Worm (Caenorhabditis elegans) whole organism, L3 larva: Measurements from ENCODE around the gene C14A4.6.

ENCODE experiments used
- R02D3.7 ChIP-seq: fragments of 150-350 bp; optimal IDR thresholded peaks from 2 replicates; lab custom pipeline; 2014; ENCODE audit warnings: missing biosample characterization, missing genetic modification characterization
- ama-1 ChIP-seq: fragments of 150-350 bp; optimal IDR thresholded peaks from 2 replicates; lab custom pipeline; 2018
- ceh-16 ChIP-seq: sonication (generic microtip); optimal IDR thresholded peaks from 2 replicates; lab custom pipeline; 2017; ENCODE audit warnings: missing biosample characterization, missing genetic modification characterization
- ceh-28 ChIP-seq: fragments of 150-350 bp; optimal IDR thresholded peaks from 2 replicates; lab custom pipeline; 2014; ENCODE audit warnings: missing biosample characterization, missing genetic modification reagents, missing genetic modification characterization
- daf-12 ChIP-seq: fragments of 150-350 bp; optimal IDR thresholded peaks from 2 replicates; lab custom pipeline; 2014; ENCODE audit warnings: missing biosample characterization, missing genetic modification reagents, missing genetic modification characterization
- egl-27 ChIP-seq: sonication (generic microtip); optimal IDR thresholded peaks from 4 replicates; lab custom pipeline; 2017; ENCODE audit warnings: missing biosample characterization, missing genetic modification reagents, missing genetic modification characterization
- elt-1 ChIP-seq: fragments of 150-350 bp; optimal IDR thresholded peaks from 2 replicates; lab custom pipeline; 2014; ENCODE audit warnings: missing biosample characterization, missing genetic modification characterization
- elt-2 ChIP-seq: sonication (generic microtip); optimal IDR thresholded peaks from 2 replicates; lab custom pipeline; 2016; ENCODE audit warnings: missing genetic modification reagents, mild to moderate bottlenecking, missing genetic modification characterization, missing compliant biosample characterization
- elt-3 ChIP-seq, 3 experiments: fragments of 150-350 bp in 1 of 3; sonication (generic microtip) in 2 of 3; optimal IDR thresholded peaks; 2 replicates in 2 of 3; 4 replicates in 1 of 3; lab custom pipeline; 2014 to 2017; ENCODE audit warnings: missing biosample characterization in 3 of 3, missing genetic modification characterization in 3 of 3
- eor-1 ChIP-seq, 2 experiments: fragments of 150-350 bp; optimal IDR thresholded peaks; 2 replicates each; lab custom pipeline; 2014 to 2018; ENCODE audit warnings: missing biosample characterization in 2 of 2, missing genetic modification characterization in 2 of 2
- fkh-10 ChIP-seq: sonication (generic microtip); optimal IDR thresholded peaks from 2 replicates; lab custom pipeline; 2017; ENCODE audit warnings: missing biosample characterization, missing genetic modification reagents, missing genetic modification characterization
- fkh-2 ChIP-seq: fragments of 150-350 bp; optimal IDR thresholded peaks from 2 replicates; lab custom pipeline; 2014; ENCODE audit warnings: missing biosample characterization, missing genetic modification reagents, missing genetic modification characterization
- fos-1 ChIP-seq: fragments of 150-350 bp; optimal IDR thresholded peaks from 2 replicates; lab custom pipeline; 2014; ENCODE audit warnings: missing biosample characterization, missing genetic modification characterization
- hmg-11 ChIP-seq: sonication (generic microtip); optimal IDR thresholded peaks from 2 replicates; lab custom pipeline; 2016; ENCODE audit warnings: missing genetic modification characterization, missing compliant biosample characterization
- jun-1 ChIP-seq: fragments of 150-350 bp; optimal IDR thresholded peaks from 2 replicates; lab custom pipeline; 2014; ENCODE audit warnings: missing biosample characterization, missing genetic modification reagents, missing genetic modification characterization
- lin-15B ChIP-seq: fragments of 150-350 bp; optimal IDR thresholded peaks from 2 replicates; lab custom pipeline; 2014; ENCODE audit warnings: missing biosample characterization, missing genetic modification characterization
- lsy-12 ChIP-seq: sonication (generic microtip); optimal IDR thresholded peaks from 2 replicates; lab custom pipeline; 2016; ENCODE audit warnings: mild to moderate bottlenecking, missing genetic modification characterization, missing compliant biosample characterization
- mml-1 ChIP-seq: fragments of 150-350 bp; sonication (generic microtip); optimal IDR thresholded peaks from 3 replicates; lab custom pipeline; 2014; ENCODE audit warnings: missing biosample characterization, missing genetic modification characterization
- nfya-1 ChIP-seq: sonication (generic microtip); optimal IDR thresholded peaks from 2 replicates; lab custom pipeline; 2017; ENCODE audit warnings: missing genetic modification characterization, mild to moderate bottlenecking, missing compliant biosample characterization, antibody characterized with exemption, moderate library complexity; ENCODE audit not compliant: insufficient read depth
- nhr-11 ChIP-seq: fragments of 150-350 bp; optimal IDR thresholded peaks from 2 replicates; lab custom pipeline; 2014; ENCODE audit warnings: missing biosample characterization, missing genetic modification characterization
- nhr-12 ChIP-seq: fragments of 150-350 bp; optimal IDR thresholded peaks from 2 replicates; lab custom pipeline; 2014; ENCODE audit warnings: missing biosample characterization, missing genetic modification characterization
- nhr-23 ChIP-seq: fragments of 150-350 bp; optimal IDR thresholded peaks from 2 replicates; lab custom pipeline; 2014; ENCODE audit warnings: missing biosample characterization, missing genetic modification reagents, missing genetic modification characterization
- nhr-237 ChIP-seq: fragments of 150-350 bp; optimal IDR thresholded peaks from 2 replicates; lab custom pipeline; 2014; ENCODE audit warnings: missing biosample characterization, missing genetic modification characterization
- nhr-25 ChIP-seq: sonication (generic microtip); optimal IDR thresholded peaks from 2 replicates; lab custom pipeline; 2017; ENCODE audit warnings: missing biosample characterization, missing genetic modification characterization
- nhr-43 ChIP-seq: sonication (generic microtip); optimal IDR thresholded peaks from 2 replicates; lab custom pipeline; 2016; ENCODE audit warnings: mild to moderate bottlenecking, missing genetic modification characterization, missing compliant biosample characterization; ENCODE audit not compliant: poor library complexity, severe bottlenecking
- nhr-67 ChIP-seq: fragments of 150-350 bp; optimal IDR thresholded peaks from 2 replicates; lab custom pipeline; 2014; ENCODE audit warnings: missing biosample characterization, missing genetic modification characterization
- pha-4 ChIP-seq: fragments of 150-350 bp; optimal IDR thresholded peaks from 2 replicates; lab custom pipeline; 2014; ENCODE audit warnings: missing biosample characterization, missing genetic modification reagents, missing genetic modification characterization
- pqm-1 ChIP-seq: fragments of 150-350 bp; optimal IDR thresholded peaks from 2 replicates; lab custom pipeline; 2017; ENCODE audit warnings: missing biosample characterization, missing genetic modification characterization, inconsistent platforms
- skn-1 ChIP-seq: fragments of 150-350 bp; optimal IDR thresholded peaks from 2 replicates; lab custom pipeline; 2014; ENCODE audit warnings: missing biosample characterization, missing genetic modification characterization
- unc-39 ChIP-seq: sonication (generic microtip); optimal IDR thresholded peaks from 4 replicates; lab custom pipeline; 2017; ENCODE audit warnings: missing biosample characterization, missing genetic modification characterization
- unc-62 ChIP-seq: fragments of 150-350 bp; sonication (generic microtip); optimal IDR thresholded peaks from 4 replicates; lab custom pipeline; 2014; ENCODE audit warnings: missing biosample characterization, missing genetic modification reagents, missing genetic modification characterization
- ztf-11 ChIP-seq: fragments of 150-350 bp; optimal IDR thresholded peaks from 2 replicates; lab custom pipeline; 2014; ENCODE audit warnings: missing biosample characterization, missing genetic modification characterization
- ztf-4 ChIP-seq: fragments of 150-350 bp; optimal IDR thresholded peaks from 2 replicates; lab custom pipeline; 2014; ENCODE audit warnings: missing biosample characterization, missing genetic modification characterization

C14A4.6 gene

ce11 chrII:10627086-10627485 is 32.5 kb upstream of the C14A4.6 start:
- no peak for TF ChIP-seq egl-27 (tag; lab: Kevin White, UChicago)
- peak; percentile 38 for TF ChIP-seq pqm-1 (tag; lab: Kevin White, UChicago)
- TF ChIP-seq elt-2 (tag; lab: Kevin White, UChicago) = peak; percentile 84
- no peak for TF ChIP-seq nhr-25 (tag; lab: Kevin White, UChicago)
- TF ChIP-seq jun-1 (tag; lab: Kevin White, UChicago) = peak; percentile 38
- TF ChIP-seq nhr-43 (tag; lab: Kevin White, UChicago) = no peak
- TF ChIP-seq, all 47 proteins: peak for 3

- TF ChIP-seq nhr-12 (tag; lab: Kevin White, UChicago) = no peak
- TF ChIP-seq mml-1 (tag; lab: Kevin White, UChicago) = no peak
- no peak for TF ChIP-seq eor-1 (tag; optimal IDR thresholded peaks at IDR 0.05; lab: Kevin White, UChicago)
- no peak for TF ChIP-seq jun-1 (tag; lab: Kevin White, UChicago)
- TF ChIP-seq skn-1 (tag; lab: Kevin White, UChicago) = no peak
- TF ChIP-seq lsy-12 = no peak
- TF ChIP-seq, all 47 proteins: peak for 0
Measured at ce11 chrII:10621965-10622364, 27.4 kb upstream of the C14A4.6 start, which contains the start of gene cutl-9. TSS of gene cutl-9 (plus strand) at chrII:10622265.

- no peak for TF ChIP-seq R02D3.7
Measured at ce11 chrII:10618157-10618556, 23.6 kb upstream of the C14A4.6 start, which contains the start of gene C14A4.13. TSS of gene C14A4.13 (plus strand) at chrII:10618457.

ce11 chrII:10612743-10613142 is 18.2 kb upstream of the C14A4.6 start, which contains the start of gene C14A4.12:
TSS of gene C14A4.12 (plus strand) at chrII:10613043.
- TF ChIP-seq ceh-28 (no peak), elt-3 (tag; optimal IDR thresholded peaks at IDR 0.05; lab: Kevin White, UChicago) (no peak), pha-4 (tag; lab: Kevin White, UChicago) (peak; percentile 90)

DNA sequence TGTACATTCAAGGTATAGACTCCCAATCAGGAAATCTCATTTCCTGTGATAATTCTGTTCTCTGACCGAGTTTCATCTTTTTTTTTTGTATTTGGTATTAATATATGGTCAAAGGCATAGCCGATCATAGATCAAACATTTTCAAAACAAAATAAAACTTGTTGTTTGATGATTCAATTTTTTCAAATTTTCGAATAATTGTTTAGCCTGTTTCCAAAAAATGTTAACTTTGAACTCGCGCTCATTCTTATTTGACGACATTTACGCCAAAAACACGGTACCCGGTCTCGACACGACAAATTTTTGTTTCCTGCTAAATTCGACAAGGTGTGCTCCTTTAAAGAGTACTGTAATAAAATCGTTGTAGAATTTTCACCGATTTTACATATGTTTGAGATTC is 14.2 kb upstream of the C14A4.6 start:
- no peak for TF ChIP-seq unc-62 (GFP tag; lab: Kevin White, UChicago)
- no peak for TF ChIP-seq ztf-11
- TF ChIP-seq ama-1 (lab: Kevin White, UChicago) = no peak
- no peak for TF ChIP-seq nhr-67 (tag; lab: Kevin White, UChicago)
- TF ChIP-seq ztf-4 (tag; lab: Kevin White, UChicago) = no peak
- TF ChIP-seq hmg-11 (tag; lab: Kevin White, UChicago) = no peak
- TF ChIP-seq lsy-12 = no peak
- no peak for TF ChIP-seq nhr-25 (tag; lab: Kevin White, UChicago)

DNA sequence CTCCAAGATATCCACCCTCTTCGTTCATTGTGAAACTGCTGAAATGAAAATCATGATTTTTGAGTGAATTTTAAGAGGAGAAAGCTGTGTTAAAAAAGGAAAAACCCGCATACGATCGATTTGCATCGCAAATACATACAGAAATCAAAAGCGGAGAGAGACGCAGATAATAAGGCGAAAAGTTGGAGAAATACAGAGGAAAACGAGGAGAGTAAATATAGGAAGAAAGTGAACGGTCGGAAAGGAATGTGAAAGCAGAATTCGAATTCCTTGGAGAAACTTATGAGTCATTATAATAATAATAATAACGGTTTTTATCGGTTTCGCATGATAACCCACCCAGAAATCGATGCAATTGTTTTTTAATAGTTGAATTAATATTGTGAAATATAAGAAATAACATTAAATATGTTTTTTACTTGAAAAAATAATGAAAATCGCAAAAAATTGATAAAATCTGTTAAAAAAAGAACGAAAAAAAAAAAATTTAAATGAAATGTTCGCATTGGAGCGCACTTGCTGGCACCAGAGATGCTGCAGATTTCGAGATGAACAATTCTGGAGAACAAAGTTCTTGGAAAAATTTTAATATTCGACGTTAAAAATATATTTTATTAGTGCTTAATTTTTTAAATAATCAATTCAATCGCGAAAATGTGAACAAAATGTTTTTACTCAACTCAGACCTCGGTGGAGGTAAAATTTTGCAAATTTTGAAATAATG is 12.8 kb upstream of the C14A4.6 start, which contains the start of gene ccm-3:
TSS of gene ccm-3 (minus strand) at position 38 of the 724 bp plus-strand sequence.
- TF ChIP-seq hmg-11 (tag; lab: Kevin White, UChicago) (peak; percentile 1), pha-4 (tag; lab: Kevin White, UChicago) (peak; percentile 80), nhr-23 (tag; lab: Kevin White, UChicago) (peak; percentile 5), ceh-16 (tag; lab: Kevin White, UChicago) (no peak), lin-15B (tag; lab: Kevin White, UChicago) (peak; percentile 72), fos-1 (tag; lab: Kevin White, UChicago) (no peak), elt-2 (tag; lab: Kevin White, UChicago) (peak; percentile 43), nfya-1 (tag; lab: Kevin White, UChicago) (peak; percentile 31)

- TF ChIP-seq nhr-11 (tag; lab: Kevin White, UChicago) = no peak
- TF ChIP-seq daf-12 (tag; lab: Kevin White, UChicago) = no peak
- no peak for TF ChIP-seq nhr-12 (tag; lab: Kevin White, UChicago)
- TF ChIP-seq unc-39 (tag; lab: Kevin White, UChicago) = no peak
- TF ChIP-seq lsy-12 = no peak
- no peak for TF ChIP-seq elt-1 (tag; lab: Kevin White, UChicago)
- no peak for TF ChIP-seq elt-2 (tag; lab: Kevin White, UChicago)
- TF ChIP-seq skn-1 (tag; lab: Kevin White, UChicago) = no peak
- TF ChIP-seq ztf-11 = no peak
- no peak for TF ChIP-seq fos-1 (tag; lab: Kevin White, UChicago)
- TF ChIP-seq fkh-10 = no peak
- TF ChIP-seq unc-62 (GFP tag; lab: Kevin White, UChicago) = no peak
- TF ChIP-seq ceh-28 = no peak
- no peak for TF ChIP-seq fkh-2 (tag; lab: Kevin White, UChicago)
- no peak for TF ChIP-seq elt-3 (tag; optimal IDR thresholded peaks at IDR 0.05; lab: Kevin White, UChicago)
- TF ChIP-seq ama-1 (lab: Kevin White, UChicago) = no peak
- TF ChIP-seq nhr-237 (tag; lab: Kevin White, UChicago) = no peak
Measured at ce11 chrII:10605512-10605911, 10.9 kb upstream of the C14A4.6 start, which contains the start of gene taf-13. TSS of gene taf-13 (minus strand) at chrII:10605612.
